Fruit fly (Drosophila melanogaster): ENCODE measurements around the gene Srp54.

Srp54 gene

dm6 chr2L:9954119-9954518 is 41.4 kb downstream of the Srp54 start, which contains the start of the genes CG13126 and CG4709 (continued):
- no peak for TF ChIP-seq shn (GFP tag; optimal IDR thresholded peaks at IDR 0.05)
- peak in 1 of 2 experiments; percentile 42 for TF ChIP-seq chif (GFP tag; optimal IDR thresholded peaks at IDR 0.05)
- peak; percentile 67; the same call in 1 of the 2 replicates for TF ChIP-seq sens-2 (GFP tag; IDR thresholded peaks at IDR 0.05)
- peak in 1 of 2 experiments; percentile 45 for TF ChIP-seq insv (GFP tag; optimal IDR thresholded peaks at IDR 0.05)
- TF ChIP-seq CG4707 (GFP tag; optimal IDR thresholded peaks at IDR 0.05) = peak; percentile 57
- TF ChIP-seq sd (tag; optimal IDR thresholded peaks at IDR 0.05) = peak; percentile 67
- peak; percentile 66; the same call in 2 of the 3 replicates for TF ChIP-seq Optix (GFP tag; IDR thresholded peaks at IDR 0.05)
- no peak for TF ChIP-seq Dfd (GFP tag; optimal IDR thresholded peaks at IDR 0.05)
- TF ChIP-seq CG17359 (tag; optimal IDR thresholded peaks at IDR 0.05) = peak; percentile 95
- TF ChIP-seq H15 (GFP tag; IDR thresholded peaks at IDR 0.05) = peak; percentile 80
- peak; percentile 63 to 92 for TF ChIP-seq bsh (GFP tag; optimal IDR thresholded peaks at IDR 0.05)
- TF ChIP-seq CG9727 (GFP tag; optimal IDR thresholded peaks at IDR 0.05) = peak; percentile 96
- TF ChIP-seq CG10147 (GFP tag; optimal IDR thresholded peaks at IDR 0.05) = peak; percentile 88
- TF ChIP-seq CG13624 (GFP tag; optimal IDR thresholded peaks at IDR 0.05) = peak; percentile 41
- peak; percentile 91 for TF ChIP-seq CG13296 (GFP tag; optimal IDR thresholded peaks at IDR 0.05)
- TF ChIP-seq Side (GFP tag; optimal IDR thresholded peaks at IDR 0.05) = peak; percentile 28
- peak; percentile 92 for TF ChIP-seq CG3281 (GFP tag; optimal IDR thresholded peaks at IDR 0.05)
- no peak for TF ChIP-seq Myb (GFP tag; optimal IDR thresholded peaks at IDR 0.05)
- peak; percentile 70 for TF ChIP-seq CG12219 (GFP tag; optimal IDR thresholded peaks at IDR 0.05)
- peak; percentile 66; the same call in 1 of the 2 replicates for TF ChIP-seq seq (GFP tag; IDR thresholded peaks at IDR 0.05)
- no peak for TF ChIP-seq CG42726 (GFP tag; IDR thresholded peaks at IDR 0.05; ENCODE audit: partially characterized antibody)
- TF ChIP-seq CG10462 (GFP tag; optimal IDR thresholded peaks at IDR 0.05) = peak; percentile 73
- TF ChIP-seq lilli (GFP tag; optimal IDR thresholded peaks at IDR 0.05) = peak; percentile 81
- TF ChIP-seq CG10565 (GFP tag; optimal IDR thresholded peaks at IDR 0.05) = peak; percentile 51
- peak; percentile 72 for TF ChIP-seq CG34376 (GFP tag; optimal IDR thresholded peaks at IDR 0.05)
- TF ChIP-seq E2f1 (GFP tag; IDR thresholded peaks at IDR 0.05) = peak; percentile 87
- peak; percentile 36 for TF ChIP-seq CG1792 (GFP tag; optimal IDR thresholded peaks at IDR 0.05)
- no peak for TF ChIP-seq Scr (GFP tag; IDR thresholded peaks at IDR 0.05; ENCODE audit: partially characterized antibody)
- no peak for TF ChIP-seq tx (GFP tag; optimal IDR thresholded peaks at IDR 0.05)
- peak; percentile 86 for TF ChIP-seq CG14441 (GFP tag; IDR thresholded peaks at IDR 0.05)
- peak; percentile 77 for TF ChIP-seq CG2116 (GFP tag; optimal IDR thresholded peaks at IDR 0.05)
- TF ChIP-seq bbx (GFP tag; IDR thresholded peaks at IDR 0.05; ENCODE audit: partially characterized antibody) = 0 out of 2 replicates have a peak, but pooled peaks have one; percentile 18
- peak; percentile 91 for TF ChIP-seq tgo (GFP tag; IDR thresholded peaks at IDR 0.05)
- no peak for TF ChIP-seq D (optimal IDR thresholded peaks at IDR 0.05)
- peak; percentile 87 for TF ChIP-seq D (GFP tag; optimal IDR thresholded peaks at IDR 0.05)
- TF ChIP-seq CG8281 (tag; optimal IDR thresholded peaks at IDR 0.05) = peak; percentile 76
- peak; percentile 57 for TF ChIP-seq vfl (GFP tag; optimal IDR thresholded peaks at IDR 0.05)
- TF ChIP-seq oc (tag; optimal IDR thresholded peaks at IDR 0.05) = peak; percentile 81
- peak; percentile 59 for TF ChIP-seq CG1647 (GFP tag; optimal IDR thresholded peaks at IDR 0.05)
- TF ChIP-seq Dad (GFP tag; optimal IDR thresholded peaks at IDR 0.05) = peak; percentile 57
- TF ChIP-seq CG17568 (GFP tag; optimal IDR thresholded peaks at IDR 0.05) = peak; percentile 85
- TF ChIP-seq CG1529 (GFP tag; optimal IDR thresholded peaks at IDR 0.05) = peak; percentile 70
- TF ChIP-seq sima (GFP tag; optimal IDR thresholded peaks at IDR 0.05) = no peak
- peak; percentile 67 for TF ChIP-seq MTF-1 (GFP tag; optimal IDR thresholded peaks at IDR 0.05; ENCODE audit: borderline replicate concordance)
- peak; percentile 73 for TF ChIP-seq B-H1 (GFP tag; IDR thresholded peaks at IDR 0.05)
- TF ChIP-seq H2.0 (GFP tag; IDR thresholded peaks at IDR 0.05) = peak; percentile 82
- peak; percentile 92 for TF ChIP-seq tap (tag; optimal IDR thresholded peaks at IDR 0.05)
- peak; percentile 88 for TF ChIP-seq CG10654 (GFP tag; optimal IDR thresholded peaks at IDR 0.05)
- TF ChIP-seq sisA (GFP tag; IDR thresholded peaks at IDR 0.05) = peak; percentile 79
- peak; percentile 86 for TF ChIP-seq Fer2 (tag; optimal IDR thresholded peaks at IDR 0.05)
- TF ChIP-seq fru (optimal IDR thresholded peaks at IDR 0.05) = no peak

Measured in whole organism, embryonic.